Worm (Caenorhabditis elegans): Measurements from ENCODE around the gene nlp-25.

Gene nlp-25

DNA sequence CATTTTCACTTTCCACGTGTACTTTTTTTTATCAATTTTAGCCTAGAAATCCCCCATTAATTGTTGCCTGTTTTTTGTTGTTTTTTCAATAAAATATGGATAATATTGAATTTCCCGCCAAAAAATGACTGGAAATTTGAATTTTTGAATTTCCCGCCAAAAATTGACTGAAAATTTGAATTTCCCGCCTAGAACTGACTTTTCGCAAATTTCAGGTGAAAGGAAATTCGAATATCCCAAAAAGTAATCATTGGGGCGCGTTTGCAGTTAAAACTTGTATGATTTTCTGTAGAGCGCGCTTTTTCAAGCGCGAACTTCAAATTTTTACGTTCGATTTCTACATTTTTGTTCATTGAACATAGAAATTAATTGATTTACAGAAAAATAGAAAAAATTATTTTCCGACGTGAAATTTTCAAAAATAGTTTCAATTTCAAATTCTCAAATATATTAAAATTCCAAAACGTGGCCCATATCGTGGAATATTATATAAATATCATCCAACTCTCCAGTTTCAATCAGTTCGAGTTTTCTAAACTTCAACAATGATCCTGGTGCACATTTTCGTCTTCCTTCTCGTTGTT lies 39.7 kb downstream of the nlp-25 start, which contains the start of gene Y43F8C.9:
TSS of gene Y43F8C.9 (plus strand) at position 534 of the 584 bp plus-strand sequence.
- TF ChIP-seq W03F9.2 (tag; optimal IDR thresholded peaks at IDR 0.05) (no peak), dao-5 (tag; optimal IDR thresholded peaks at IDR 0.05) (no peak), him-1 (tag; optimal IDR thresholded peaks at IDR 0.05) (no peak)

- TF ChIP-seq him-1 (tag; optimal IDR thresholded peaks at IDR 0.05) (no peak), W03F9.2 (tag; optimal IDR thresholded peaks at IDR 0.05) (no peak), dao-5 (tag; optimal IDR thresholded peaks at IDR 0.05) (no peak)
These were observed 49.2 kb downstream of the nlp-25 start, which contains the start of gene dmd-3 for ce11 chrV:19655151-19655550. TSS of gene dmd-3 (minus strand) at chrV:19655251.

All from whole organism, L4/young adult.